Worm (Caenorhabditis elegans): Measurements from ENCODE around the gene ZC443.4.

- TF ChIP-seq unc-62 (GFP tag; optimal IDR thresholded peaks at IDR 0.05) (no peak), snpc-1.3 (tag; optimal IDR thresholded peaks at IDR 0.05; ENCODE audit: insufficient read depth) (no peak), ceh-91 (GFP tag; IDR thresholded peaks at IDR 0.05) (no peak), sdz-38 (tag; optimal IDR thresholded peaks at IDR 0.05) (no peak), ets-4 (GFP tag; optimal IDR thresholded peaks at IDR 0.05) (no peak), rpc-1 (optimal IDR thresholded peaks at IDR 0.05) (no peak), rpc-1 (tag; optimal IDR thresholded peaks at IDR 0.05) (no peak), lin-35 (GFP tag; optimal IDR thresholded peaks at IDR 0.05) (no peak), ZK185.1 (tag; optimal IDR thresholded peaks at IDR 0.05; ENCODE audit: poor library complexity, severe bottlenecking) (no peak), madf-6 (GFP tag; IDR thresholded peaks at IDR 0.05) (no peak), attf-6 (GFP tag; IDR thresholded peaks at IDR 0.05) (no peak), ceh-27 (GFP tag; optimal IDR thresholded peaks at IDR 0.05) (no peak)
Measured at ce11 chrV:12827219-12827618, 7.5 kb upstream of the ZC443.4 start, which contains the start of gene ugt-15.
